Fruit fly (Drosophila melanogaster): Measurements from ENCODE around the gene CG13048.

DNA sequence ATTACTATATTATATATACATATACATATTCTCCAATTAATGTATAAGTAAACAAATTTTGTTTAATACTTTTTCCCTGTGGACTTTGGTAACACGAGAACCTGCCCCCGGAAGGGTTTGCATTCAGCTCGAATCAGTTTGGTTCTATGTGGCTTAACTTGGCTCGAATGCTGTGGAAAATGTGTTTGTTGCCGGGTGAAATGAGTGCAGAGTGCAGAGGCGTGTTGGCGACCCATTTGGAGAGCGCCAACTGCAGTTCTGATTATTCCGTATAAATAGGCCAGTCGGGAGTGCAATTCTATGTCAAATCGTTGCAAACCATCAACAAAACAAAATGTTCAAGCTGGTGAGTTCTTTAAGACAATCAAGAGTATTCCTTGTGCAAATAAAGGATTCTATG, 34.0 kb upstream of the CG13048 start, which contains the start of gene Nplp3:
- TF ChIP-seq ttk (optimal IDR thresholded peaks at IDR 0.05) (no peak), h (optimal IDR thresholded peaks at IDR 0.05) (no peak), psq (optimal IDR thresholded peaks at IDR 0.05) (no peak), insv (optimal IDR thresholded peaks at IDR 0.05) (no peak)

All from Kc167 (cell line).